Worm (Caenorhabditis elegans): ENCODE data around the gene dlat-2.

Gene dlat-2

DNA sequence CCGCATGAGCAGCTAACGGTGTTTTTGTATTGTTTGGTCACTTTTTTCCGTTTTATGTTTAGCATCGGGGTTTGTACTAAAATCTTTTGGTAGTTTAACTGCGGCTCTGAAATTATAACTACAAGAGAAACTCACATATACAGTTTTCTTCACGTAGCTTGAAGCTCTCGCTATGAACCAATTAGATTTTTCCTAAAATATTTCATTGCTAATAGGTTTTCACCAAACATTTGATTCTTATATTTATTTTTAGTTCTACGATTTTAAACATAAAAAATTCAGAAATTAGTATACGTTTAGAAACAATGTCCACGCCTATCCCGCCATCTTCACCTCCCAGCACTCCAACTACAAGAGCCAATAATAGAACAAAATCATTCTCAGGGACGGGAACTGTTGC lies 47.0 kb downstream of the dlat-2 start, which contains the start of gene C06A12.3:
C06A12.3 (plus strand) TSS at position 301 of the 400 bp plus-strand sequence.
- TF ChIP-seq lin-13 (GFP tag; optimal IDR thresholded peaks at IDR 0.05) (no peak), unc-55 (GFP tag; optimal IDR thresholded peaks at IDR 0.05) (no peak), nhr-6 (tag; optimal IDR thresholded peaks at IDR 0.05) (no peak)

- TF ChIP-seq nhr-77 (tag; optimal IDR thresholded peaks at IDR 0.05): no peak
- no peak for TF ChIP-seq nhr-23 (tag; optimal IDR thresholded peaks at IDR 0.05)
- TF ChIP-seq ceh-16 (tag; optimal IDR thresholded peaks at IDR 0.05): no peak
- TF ChIP-seq skn-1 (tag; optimal IDR thresholded peaks at IDR 0.05): no peak
- no peak for TF ChIP-seq nhr-21 (tag; optimal IDR thresholded peaks at IDR 0.05)
- TF ChIP-seq unc-39 (tag; optimal IDR thresholded peaks at IDR 0.05): no peak
- TF ChIP-seq mab-5 (tag; optimal IDR thresholded peaks at IDR 0.05): no peak
- TF ChIP-seq nhr-6 (tag; optimal IDR thresholded peaks at IDR 0.05): no peak
These were observed 50.9 kb downstream of the dlat-2 start, which contains the start of gene lact-6 for ce11 chrIV:17431287-17431686. lact-6 (minus strand) TSS chrIV:17431387.
